Fruit fly (Drosophila melanogaster): ENCODE data around the gene CG13088.

DNA sequence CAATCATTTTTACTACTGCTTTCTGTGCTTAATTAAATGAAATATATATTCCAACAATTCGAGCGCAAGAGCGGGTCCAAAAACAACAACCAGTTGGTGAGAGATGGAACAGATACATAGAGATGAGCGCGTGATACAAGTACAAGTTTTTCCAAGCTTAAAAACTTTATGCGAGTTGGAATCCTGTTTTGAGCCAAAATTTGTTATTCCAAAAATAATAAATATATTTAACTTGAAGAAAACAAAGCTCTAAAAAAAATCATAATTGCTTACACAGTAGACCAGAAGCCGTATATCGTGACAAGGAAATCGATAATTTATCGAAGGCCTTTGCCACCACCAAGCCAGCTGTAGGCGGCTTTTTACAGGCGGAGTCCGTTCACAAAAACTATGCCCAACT, 26.0 kb downstream of the CG13088 start, which contains the start of the genes CG13097 and PIG-U:
- TF ChIP-seq CTCF (optimal IDR thresholded peaks at IDR 0.05) (no peak), CG8478 (optimal IDR thresholded peaks at IDR 0.05) (no peak)
